Worm (Caenorhabditis elegans) whole organism, midembryonic: ENCODE measurements around the gene lgc-54.

Source experiments
- T22C8.4 ChIP-seq: fragments of 200-800 bp; sonication (Bioruptor generic); IDR thresholded peaks from 2 replicates; pipeline ENCODE4 v1.3.6; 2022; ENCODE audit warnings: missing genetic modification characterization, missing compliant biosample characterization
- cog-1 ChIP-seq: sonication (generic microtip); optimal IDR thresholded peaks from 2 replicates; lab custom pipeline; 2016; ENCODE audit warnings: missing genetic modification characterization, missing compliant biosample characterization
- flt-1 ChIP-seq: fragments of 200-800 bp; sonication (Bioruptor generic); IDR thresholded peaks from 2 replicates; pipeline ENCODE4 v1.3.6; 2022; ENCODE audit warnings: missing genetic modification characterization, missing compliant biosample characterization
- med-1 ChIP-seq: sonication (generic microtip); optimal IDR thresholded peaks from 2 replicates; lab custom pipeline; 2017; ENCODE audit warnings: missing genetic modification characterization, mild to moderate bottlenecking, missing compliant biosample characterization, antibody characterized with exemption, missing genetic modification reagents; ENCODE audit not compliant: insufficient read depth
- ref-1 ChIP-seq: fragments of 200-800 bp; sonication (Bioruptor generic); conservative IDR thresholded peaks from 2 replicates; pipeline ENCODE4 v1.3.6; 2022; ENCODE audit warnings: missing genetic modification reagents, missing genetic modification characterization, missing compliant biosample characterization
- tab-1 ChIP-seq: fragments of 200-800 bp; sonication (Bioruptor generic); IDR thresholded peaks from 2 replicates; pipeline ENCODE4 v1.3.6; 2022; ENCODE audit warnings: missing genetic modification characterization, missing compliant biosample characterization
- ztf-29 ChIP-seq: fragments of 200-800 bp; sonication (Bioruptor generic); IDR thresholded peaks from 2 replicates; pipeline ENCODE4 v1.3.6; 2022; ENCODE audit warnings: missing genetic modification reagents, missing genetic modification characterization, missing compliant biosample characterization

DNA sequence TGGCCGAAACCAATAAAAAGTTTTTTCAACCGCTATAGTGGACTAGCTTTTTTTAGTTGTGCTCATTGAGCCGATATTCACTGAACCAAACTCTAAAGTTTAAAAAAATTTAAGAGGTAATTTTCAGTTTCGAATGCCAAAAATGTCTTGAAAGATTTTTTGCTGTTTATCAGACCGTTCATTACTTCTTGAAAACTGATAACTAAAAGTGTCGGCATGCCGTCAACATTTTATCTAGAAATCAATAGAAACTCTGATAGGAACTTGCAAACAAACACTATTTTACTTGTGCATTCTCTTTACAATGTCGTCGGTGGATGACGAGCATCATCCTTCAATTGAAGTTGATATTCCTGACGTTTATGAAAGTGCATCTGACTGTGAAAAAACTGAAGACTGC, 35.3 kb upstream of the lgc-54 start:
- TF ChIP-seq tab-1 (GFP tag; lab: Robert Waterston, UW) = no peak
- TF ChIP-seq flt-1 (GFP tag; lab: Robert Waterston, UW) = no peak
- TF ChIP-seq ztf-29 (GFP tag; lab: Robert Waterston, UW) = no peak
- TF ChIP-seq T22C8.4 (GFP tag; lab: Robert Waterston, UW) = no peak
- no peak for TF ChIP-seq ref-1 (GFP tag; lab: Robert Waterston, UW)
- no peak for TF ChIP-seq cog-1 (tag; lab: Kevin White, UChicago)
- no peak for TF ChIP-seq med-1 (GFP tag; lab: Kevin White, UChicago)
